Fruit fly (Drosophila melanogaster): ENCODE measurements around the gene sina.
A peak's percentile ranks its signal among the peaks of the same experiment; 100 is the strongest.

Gene sina

dm6 chr3L:16808139-16808538 lies 45.4 kb upstream of the sina start (continued):
- TF ChIP-seq CG9437 (GFP tag; optimal IDR thresholded peaks at IDR 0.05) (no peak), Lhr (GFP tag; optimal IDR thresholded peaks at IDR 0.05) (peak; percentile 91), chinmo (GFP tag; IDR thresholded peaks at IDR 0.05; ENCODE audit: partially characterized antibody) (no peak), CG15601 (tag; optimal IDR thresholded peaks at IDR 0.05) (peak; percentile 6), stwl (tag; optimal IDR thresholded peaks at IDR 0.05) (peak; percentile 97), CG17186 (GFP tag; optimal IDR thresholded peaks at IDR 0.05) (peak; percentile 41), CG17568 (GFP tag; optimal IDR thresholded peaks at IDR 0.05) (no peak), Max (GFP tag; optimal IDR thresholded peaks at IDR 0.05) (peak; percentile 74), crp (GFP tag; optimal IDR thresholded peaks at IDR 0.05) (peak in 1 of 2 experiments; percentile 32), Ssrp (tag; optimal IDR thresholded peaks at IDR 0.05) (no peak), eyg (GFP tag; optimal IDR thresholded peaks at IDR 0.05) (no peak), sens (GFP tag) (peak; percentile 70), Dll (GFP tag; IDR thresholded peaks at IDR 0.05; ENCODE audit: partially characterized antibody) (no peak), CG4617 (GFP tag; optimal IDR thresholded peaks at IDR 0.05; ENCODE audit: borderline replicate concordance) (peak; percentile 68), CG8924 (tag; optimal IDR thresholded peaks at IDR 0.05) (peak; percentile 8), CG30431 (GFP tag; optimal IDR thresholded peaks at IDR 0.05) (no peak), sqz (GFP tag; optimal IDR thresholded peaks at IDR 0.05) (peak; percentile 42), kay (GFP tag; optimal IDR thresholded peaks at IDR 0.05) (peak; percentile 40), ken (GFP tag; IDR thresholded peaks at IDR 0.05) (0 out of 3 replicates have a peak, but pooled peaks have one; percentile 3), pho (GFP tag; optimal IDR thresholded peaks at IDR 0.05) (peak; percentile 25), jigr1 (GFP tag; IDR thresholded peaks at IDR 0.05) (peak; percentile 64; the same call in 1 of the 3 replicates), CG32532 (GFP tag; IDR thresholded peaks at IDR 0.05) (no peak), CG6272 (GFP tag; IDR thresholded peaks at IDR 0.05) (no peak), chm (GFP tag; IDR thresholded peaks at IDR 0.05) (no peak), CG11723 (GFP tag; optimal IDR thresholded peaks at IDR 0.05) (no peak), CG7357 (GFP tag; IDR thresholded peaks at IDR 0.05) (no peak), CG11504 (tag; optimal IDR thresholded peaks at IDR 0.05) (peak; percentile 48), CG6813 (GFP tag; optimal IDR thresholded peaks at IDR 0.05) (no peak), al (GFP tag; IDR thresholded peaks at IDR 0.05) (0 out of 2 replicates have a peak, but pooled peaks have one; percentile 41), CG8765 (GFP tag; IDR thresholded peaks at IDR 0.05) (no peak), hb (GFP tag; IDR thresholded peaks at IDR 0.05; ENCODE audit: partially characterized antibody) (no peak), en (GFP tag; optimal IDR thresholded peaks at IDR 0.05) (no peak), Usf (GFP tag; optimal IDR thresholded peaks at IDR 0.05) (no peak), CG2202 (tag; optimal IDR thresholded peaks at IDR 0.05) (no peak), NC2β (GFP tag; optimal IDR thresholded peaks at IDR 0.05) (peak; percentile 27), CG12104 (GFP tag; optimal IDR thresholded peaks at IDR 0.05) (no peak), ftz-f1 (GFP tag; optimal IDR thresholded peaks at IDR 0.05) (peak; percentile 30), CrebB (tag; optimal IDR thresholded peaks at IDR 0.05) (no peak), mirr (GFP tag; optimal IDR thresholded peaks at IDR 0.05) (no peak), CG10366 (GFP tag; IDR thresholded peaks at IDR 0.05) (no peak), HmgD (GFP tag; optimal IDR thresholded peaks at IDR 0.05) (peak; percentile 54), HHEX (GFP tag; optimal IDR thresholded peaks at IDR 0.05) (no peak), schlank (tag; optimal IDR thresholded peaks at IDR 0.05) (no peak), nmo (GFP tag; optimal IDR thresholded peaks at IDR 0.05) (peak; percentile 70), trem (tag; optimal IDR thresholded peaks at IDR 0.05) (peak; percentile 47), Dref (GFP tag; IDR thresholded peaks at IDR 0.05) (no peak), CG3065 (GFP tag; optimal IDR thresholded peaks at IDR 0.05) (no peak), HLHmδ (GFP tag; optimal IDR thresholded peaks at IDR 0.05) (no peak), CG4360 (GFP tag; IDR thresholded peaks at IDR 0.05) (peak; percentile 48; the same call in 1 of the 2 replicates), CG10979 (tag; optimal IDR thresholded peaks at IDR 0.05) (no peak)
